Worm (Caenorhabditis elegans) whole organism, L1 larva: ENCODE measurements around the gene srh-245.

Experiments
- Y116A8C.19 ChIP-seq: sonication (generic microtip); optimal IDR thresholded peaks from 2 replicates; lab custom pipeline; 2016; ENCODE audit warnings: missing compliant biosample characterization, missing genetic modification characterization, borderline replicate concordance
- ceh-63 ChIP-seq: fragments of 200-800 bp; sonication (Bioruptor generic); optimal IDR thresholded peaks from 2 replicates; lab custom pipeline; 2018; ENCODE audit warnings: mild to moderate bottlenecking, missing genetic modification characterization, missing compliant biosample characterization
- ces-1 ChIP-seq: fragments of 150-350 bp; optimal IDR thresholded peaks from 2 replicates; lab custom pipeline; 2014; ENCODE audit warnings: missing biosample characterization, missing genetic modification reagents, missing genetic modification characterization
- dsc-1 ChIP-seq: sonication (generic microtip); optimal IDR thresholded peaks from 2 replicates; lab custom pipeline; 2016; ENCODE audit warnings: mild to moderate bottlenecking, missing genetic modification characterization, missing compliant biosample characterization
- efl-1 ChIP-seq, 4 experiments: fragments of 150-350 bp; optimal IDR thresholded peaks in 3 of 4; peaks in 1 of 4; 1 replicate in 1 of 4; 2 replicates in 3 of 4; lab custom pipeline; 2014; ENCODE audit warnings: missing biosample characterization in 2 of 4, missing genetic modification characterization in 2 of 4, missing genetic modification reagents in 2 of 4
- efl-3 ChIP-seq: fragments of 200-800 bp; sonication (Bioruptor generic); optimal IDR thresholded peaks from 2 replicates; lab custom pipeline; 2018; ENCODE audit warnings: mild to moderate bottlenecking, missing genetic modification characterization, missing compliant biosample characterization
- egl-27 ChIP-seq, 2 experiments: fragments of 150-350 bp in 1 of 2; sonication (generic microtip); optimal IDR thresholded peaks; 3 replicates each; lab custom pipeline; 2017 to 2018; ENCODE audit warnings: missing biosample characterization in 2 of 2, missing genetic modification characterization in 2 of 2, missing genetic modification reagents in 2 of 2
- elt-2 ChIP-seq: sonication (generic microtip); optimal IDR thresholded peaks from 2 replicates; lab custom pipeline; 2016; ENCODE audit warnings: missing genetic modification characterization, mild to moderate bottlenecking, inconsistent platforms, missing compliant biosample characterization, missing genetic modification reagents
- ets-5 ChIP-seq: fragments of 200-800 bp; sonication (Bioruptor generic); IDR thresholded peaks from 2 replicates; pipeline ENCODE4 v1.3.6; 2022; ENCODE audit warnings: missing genetic modification characterization, missing compliant biosample characterization
- fkh-8 ChIP-seq: sonication (generic microtip); optimal IDR thresholded peaks from 2 replicates; lab custom pipeline; 2016; ENCODE audit warnings: mild to moderate bottlenecking, missing genetic modification characterization, missing compliant biosample characterization
- fos-1 ChIP-seq: fragments of 150-350 bp; optimal IDR thresholded peaks from 2 replicates; lab custom pipeline; 2014; ENCODE audit warnings: missing biosample characterization, missing genetic modification characterization
- irx-1 ChIP-seq: sonication (generic microtip); optimal IDR thresholded peaks from 2 replicates; lab custom pipeline; 2016; ENCODE audit warnings: missing genetic modification characterization, missing compliant biosample characterization
- isw-1 ChIP-seq: fragments of 200-800 bp; sonication (Bioruptor generic); IDR thresholded peaks from 2 replicates; pipeline ENCODE4 v1.3.6; 2022; ENCODE audit warnings: missing genetic modification characterization, missing compliant biosample characterization
- jun-1 ChIP-seq: fragments of 150-350 bp; optimal IDR thresholded peaks from 2 replicates; lab custom pipeline; 2014; ENCODE audit warnings: missing biosample characterization, missing genetic modification reagents, missing genetic modification characterization
- lin-13 ChIP-seq: fragments of 150-350 bp; optimal IDR thresholded peaks from 2 replicates; lab custom pipeline; 2014; ENCODE audit warnings: missing biosample characterization, missing genetic modification reagents, missing genetic modification characterization
- lin-14 ChIP-seq: fragments of 200-800 bp; sonication (Bioruptor generic); optimal IDR thresholded peaks from 2 replicates; lab custom pipeline; 2018; ENCODE audit warnings: mild to moderate bottlenecking, missing genetic modification characterization, moderate library complexity, missing compliant biosample characterization
- lin-15B ChIP-seq: fragments of 150-350 bp; sonication (generic microtip); optimal IDR thresholded peaks from 3 replicates; lab custom pipeline; 2014; ENCODE audit warnings: missing biosample characterization, missing genetic modification characterization
- lin-35 ChIP-seq, 2 experiments: fragments of 150-350 bp; optimal IDR thresholded peaks; 2 replicates each; lab custom pipeline; 2014; ENCODE audit warnings: missing biosample characterization in 2 of 2, missing genetic modification characterization in 2 of 2, missing genetic modification reagents in 2 of 2
- lin-39 ChIP-seq: fragments of 150-350 bp; optimal IDR thresholded peaks from 2 replicates; lab custom pipeline; 2014; ENCODE audit warnings: missing biosample characterization, missing genetic modification reagents, missing genetic modification characterization
- lir-3 ChIP-seq: sonication (generic microtip); optimal IDR thresholded peaks from 2 replicates; lab custom pipeline; 2016; ENCODE audit warnings: mild to moderate bottlenecking, missing genetic modification characterization, moderate library complexity, missing compliant biosample characterization; ENCODE audit not compliant: poor library complexity
- lsy-2 ChIP-seq, 2 experiments: fragments of 150-350 bp; optimal IDR thresholded peaks; 2 replicates each; lab custom pipeline; 2014; ENCODE audit warnings: missing biosample characterization in 2 of 2, missing genetic modification characterization in 2 of 2
- mab-9 ChIP-seq: fragments of 200-800 bp; sonication (Bioruptor generic); IDR thresholded peaks from 2 replicates; pipeline ENCODE4 v1.3.6; 2022; ENCODE audit warnings: missing genetic modification reagents, missing genetic modification characterization, missing compliant biosample characterization
- mdl-1 ChIP-seq, 2 experiments: fragments of 150-350 bp; optimal IDR thresholded peaks; 2 replicates each; lab custom pipeline; 2014 to 2017; ENCODE audit warnings: missing biosample characterization in 2 of 2, missing genetic modification characterization in 2 of 2, inconsistent platforms in 1 of 2
- nhr-11 ChIP-seq: fragments of 150-350 bp; optimal IDR thresholded peaks from 2 replicates; lab custom pipeline; 2014; ENCODE audit warnings: missing biosample characterization, missing genetic modification characterization
- nhr-19 ChIP-seq: fragments of 200-800 bp; sonication (Bioruptor generic); conservative IDR thresholded peaks from 2 replicates; pipeline ENCODE4 v1.3.6; 2022; ENCODE audit warnings: missing genetic modification characterization, missing compliant biosample characterization
- nhr-28 ChIP-seq: fragments of 150-350 bp; optimal IDR thresholded peaks from 2 replicates; lab custom pipeline; 2014; ENCODE audit warnings: missing biosample characterization, missing genetic modification characterization
- nhr-47 ChIP-seq: sonication (generic microtip); optimal IDR thresholded peaks from 2 replicates; lab custom pipeline; 2016; ENCODE audit warnings: mild to moderate bottlenecking, missing genetic modification characterization, moderate library complexity, missing compliant biosample characterization
- nhr-71 ChIP-seq: sonication (generic microtip); optimal IDR thresholded peaks from 2 replicates; lab custom pipeline; 2016; ENCODE audit warnings: mild to moderate bottlenecking, missing genetic modification characterization, moderate library complexity, missing compliant biosample characterization
- nhr-77 ChIP-seq: fragments of 150-350 bp; optimal IDR thresholded peaks from 2 replicates; lab custom pipeline; 2014; ENCODE audit warnings: missing biosample characterization, missing genetic modification characterization
- nhr-85 ChIP-seq: sonication (generic microtip); peaks from one replicate; lab custom pipeline; 2016; ENCODE audit warnings: missing genetic modification characterization, inconsistent platforms, missing compliant biosample characterization
- nhr-90 ChIP-seq: sonication (generic microtip); optimal IDR thresholded peaks from 2 replicates; lab custom pipeline; 2016; ENCODE audit warnings: mild to moderate bottlenecking, missing genetic modification characterization, missing compliant biosample characterization; ENCODE audit not compliant: poor library complexity
- pqm-1 ChIP-seq: sonication (generic microtip); optimal IDR thresholded peaks from 3 replicates; lab custom pipeline; 2017; ENCODE audit warnings: missing biosample characterization, missing genetic modification characterization
- rnt-1 ChIP-seq: sonication (generic microtip); optimal IDR thresholded peaks from 2 replicates; lab custom pipeline; 2016; ENCODE audit warnings: mild to moderate bottlenecking, missing genetic modification characterization, moderate library complexity, missing compliant biosample characterization
- snpc-4 ChIP-seq: fragments of 150-350 bp; optimal IDR thresholded peaks from 2 replicates; lab custom pipeline; 2014; ENCODE audit warnings: missing biosample characterization, missing genetic modification characterization
- snu-23 ChIP-seq: sonication (generic microtip); optimal IDR thresholded peaks from 2 replicates; lab custom pipeline; 2016; ENCODE audit warnings: missing genetic modification characterization, missing compliant biosample characterization
- sox-4 ChIP-seq: sonication (generic microtip); optimal IDR thresholded peaks from 2 replicates; lab custom pipeline; 2016; ENCODE audit warnings: missing genetic modification characterization, missing compliant biosample characterization
- sptf-1 ChIP-seq: fragments of 150-350 bp; optimal IDR thresholded peaks from 2 replicates; lab custom pipeline; 2014; ENCODE audit warnings: missing biosample characterization, missing genetic modification characterization
- swsn-7 ChIP-seq: sonication (generic microtip); optimal IDR thresholded peaks from 2 replicates; lab custom pipeline; 2016; ENCODE audit warnings: missing genetic modification characterization, missing compliant biosample characterization
- tbx-2 ChIP-seq: sonication (generic microtip); optimal IDR thresholded peaks from 2 replicates; lab custom pipeline; 2016; ENCODE audit warnings: missing genetic modification characterization, missing compliant biosample characterization
- unc-130 ChIP-seq: fragments of 150-350 bp; optimal IDR thresholded peaks from 2 replicates; lab custom pipeline; 2017; ENCODE audit warnings: missing biosample characterization, missing genetic modification characterization, inconsistent platforms
- unc-62 ChIP-seq: fragments of 150-350 bp; optimal IDR thresholded peaks from 2 replicates; lab custom pipeline; 2014; ENCODE audit warnings: missing biosample characterization, missing genetic modification reagents, missing genetic modification characterization
- unc-86 ChIP-seq: sonication (generic microtip); optimal IDR thresholded peaks from 2 replicates; lab custom pipeline; 2016; ENCODE audit warnings: missing genetic modification characterization, missing compliant biosample characterization
- unc-98 ChIP-seq: fragments of 200-800 bp; sonication (Bioruptor generic); IDR thresholded peaks from 2 replicates; pipeline ENCODE4 v1.3.6; 2022; ENCODE audit warnings: missing genetic modification characterization, missing compliant biosample characterization
- vab-15 ChIP-seq: sonication (generic microtip); optimal IDR thresholded peaks from 2 replicates; lab custom pipeline; 2017; ENCODE audit warnings: missing genotype, mild to moderate bottlenecking, missing genetic modification characterization, missing compliant biosample characterization

srh-245 gene

ce11 chrV:699051-699450 is 43.3 kb upstream of the srh-245 start:
- TF ChIP-seq Y116A8C.19 (no peak), mab-9 (no peak), lin-35 (GFP tag; optimal IDR thresholded peaks at IDR 0.05; lab: Kevin White, UChicago) (no peak), egl-27 (tag; optimal IDR thresholded peaks at IDR 0.05; lab: Kevin White, UChicago) (no peak), lsy-2 (tag; optimal IDR thresholded peaks at IDR 0.05; lab: Kevin White, UChicago) (no peak), mdl-1 (tag; optimal IDR thresholded peaks at IDR 0.05; lab: Kevin White, UChicago) (no peak), unc-130 (tag; lab: Kevin White, UChicago) (no peak), elt-2 (tag; lab: Kevin White, UChicago) (no peak), sptf-1 (tag; lab: Kevin White, UChicago) (no peak), nhr-90 (no peak), swsn-7 (no peak), rnt-1 (tag; lab: Kevin White, UChicago) (no peak), isw-1 (no peak), snpc-4 (tag; lab: Kevin White, UChicago) (no peak), dsc-1 (tag; lab: Kevin White, UChicago) (no peak), ceh-63 (GFP tag; lab: Kevin White, UChicago) (no peak), tbx-2 (tag; lab: Kevin White, UChicago) (no peak), lin-14 (GFP tag; lab: Kevin White, UChicago) (no peak)

ce11 chrV:695914-696313 is 40.2 kb upstream of the srh-245 start, which contains the start of gene srj-52:
Gene srj-52 (minus strand): TSS chrV:696014.
- TF ChIP-seq unc-130 (tag; lab: Kevin White, UChicago) = no peak
- no peak for TF ChIP-seq nhr-11 (tag; lab: Kevin White, UChicago)
- no peak for TF ChIP-seq lin-13 (GFP tag; lab: Kevin White, UChicago)
- no peak for TF ChIP-seq irx-1 (tag; lab: Kevin White, UChicago)
- no peak for TF ChIP-seq efl-3 (GFP tag; lab: Kevin White, UChicago)
- TF ChIP-seq nhr-19 (GFP tag; lab: Robert Waterston, UW) = no peak
- TF ChIP-seq ets-5 (GFP tag; lab: Robert Waterston, UW) = no peak
- TF ChIP-seq nhr-71 = no peak
- no peak for TF ChIP-seq nhr-28
- TF ChIP-seq lin-39 (tag; lab: Kevin White, UChicago) = no peak
- TF ChIP-seq, all 84 proteins: peak for 0

ce11 chrV:694625-695024 is 38.9 kb upstream of the srh-245 start, which contains the start of gene srj-53:
Gene srj-53 (minus strand): TSS chrV:694725.
- TF ChIP-seq nhr-47 (no peak), nhr-77 (tag; lab: Kevin White, UChicago) (no peak), unc-62 (no peak), nhr-85 (tag; lab: Kevin White, UChicago) (no peak), efl-1 (optimal IDR thresholded peaks at IDR 0.05; lab: Kevin White, UChicago) (no peak), efl-1 (GFP tag; optimal IDR thresholded peaks at IDR 0.05 in 1 of 2; lab: Kevin White, UChicago) (no peak), lir-3 (tag; lab: Kevin White, UChicago) (no peak), snpc-4 (tag; lab: Kevin White, UChicago) (no peak), mab-9 (no peak), ces-1 (GFP tag; lab: Kevin White, UChicago) (no peak), sox-4 (tag; lab: Kevin White, UChicago) (no peak), pqm-1 (tag; lab: Kevin White, UChicago) (no peak), unc-86 (tag; lab: Kevin White, UChicago) (no peak), unc-98 (no peak), vab-15 (tag; lab: Kevin White, UChicago) (no peak), fos-1 (tag; lab: Kevin White, UChicago) (no peak), jun-1 (tag; lab: Kevin White, UChicago) (no peak), lin-15B (tag; lab: Kevin White, UChicago) (no peak), snu-23 (GFP tag; lab: Kevin White, UChicago) (no peak), fkh-8 (no peak)
